Worm (Caenorhabditis elegans): ENCODE data around the gene glb-17.

DNA sequence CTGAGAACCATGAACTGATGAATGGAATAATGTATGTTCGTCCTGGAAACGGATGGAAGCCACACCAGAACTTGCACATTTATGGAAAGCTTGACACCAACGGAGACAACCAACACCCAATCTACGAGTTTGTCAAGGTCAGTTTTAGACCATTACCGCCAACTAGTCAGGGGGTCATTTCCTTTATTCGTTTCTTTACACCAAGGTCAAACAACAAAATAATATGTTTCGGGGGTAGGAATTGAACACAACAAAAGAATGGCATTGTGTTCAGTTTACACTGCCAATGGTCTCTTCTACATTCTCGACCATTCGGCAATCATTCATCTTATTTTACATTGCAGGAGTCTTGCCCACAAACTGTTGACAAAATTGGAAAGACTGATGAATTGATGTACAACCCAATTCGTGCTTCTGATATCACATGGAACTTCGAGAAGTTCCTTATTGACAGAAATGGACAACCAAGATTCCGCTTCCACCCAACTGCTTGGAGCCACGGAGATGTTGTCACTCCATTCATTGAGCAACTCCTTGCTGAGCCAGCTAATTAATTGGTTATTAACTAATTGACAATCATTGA, 8.8 kb upstream of the glb-17 start:
- no peak for TF ChIP-seq C04F5.9 (tag; optimal IDR thresholded peaks at IDR 0.05)
- TF ChIP-seq skn-1 (tag; optimal IDR thresholded peaks at IDR 0.05), result no peak
- no peak for TF ChIP-seq ztf-4 (tag; optimal IDR thresholded peaks at IDR 0.05)
- no peak for TF ChIP-seq snpc-4 (tag; optimal IDR thresholded peaks at IDR 0.05)
- no peak for TF ChIP-seq lir-3 (tag; optimal IDR thresholded peaks at IDR 0.05; ENCODE audit: poor library complexity)
- TF ChIP-seq ztf-11 (tag; optimal IDR thresholded peaks at IDR 0.05), result no peak
- no peak for TF ChIP-seq unc-62 (GFP tag; optimal IDR thresholded peaks at IDR 0.05)
- TF ChIP-seq lin-39 (tag; optimal IDR thresholded peaks at IDR 0.05), result no peak
- no peak for TF ChIP-seq ceh-63 (GFP tag; optimal IDR thresholded peaks at IDR 0.05)
- no peak for TF ChIP-seq dpl-1 (GFP tag; optimal IDR thresholded peaks at IDR 0.05)
